In the genomic region with DNA sequence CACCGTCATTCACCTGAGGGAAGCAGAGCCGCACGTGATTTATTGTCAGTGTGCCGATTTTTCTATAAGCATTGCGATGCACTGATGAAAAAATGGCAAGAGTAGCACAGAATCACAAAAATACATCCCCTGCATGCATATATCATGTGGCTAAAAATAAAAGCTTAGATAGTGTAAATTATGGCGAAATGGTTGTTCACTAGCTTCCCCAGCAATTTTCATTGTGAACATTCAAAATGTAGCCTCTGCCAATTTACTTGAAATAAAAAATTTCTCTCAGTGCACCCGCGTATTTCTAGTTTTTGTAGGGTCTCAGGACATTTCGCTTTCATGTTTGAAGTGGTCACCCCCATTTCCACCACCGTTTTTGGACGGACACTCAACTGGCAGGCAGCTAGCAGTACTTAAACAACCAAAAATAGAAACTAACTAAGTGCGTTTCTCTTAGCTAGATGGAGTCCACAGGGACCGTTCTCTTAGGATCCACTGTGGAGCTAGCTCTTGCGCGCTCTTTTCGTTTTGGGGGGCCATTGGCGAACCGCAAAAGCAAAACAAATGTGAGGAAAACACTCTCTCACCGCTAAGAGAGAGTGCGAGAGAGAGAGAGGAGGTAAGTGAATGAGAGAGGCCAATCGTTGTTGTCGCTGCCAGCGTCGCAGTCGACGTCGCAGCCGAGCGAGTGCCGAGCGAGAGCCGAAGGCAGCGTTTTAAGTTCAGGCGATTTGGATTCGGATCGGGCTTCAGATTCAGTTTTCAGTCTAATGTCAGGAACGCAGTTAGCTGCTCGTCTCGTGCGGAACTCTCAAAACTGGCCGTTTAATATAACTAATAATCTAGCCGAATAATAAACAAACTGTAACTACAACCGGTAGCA, we compare ENCODE assay signal across 1 fruit fly cellular context.
A peak's percentile ranks its signal among the peaks of the same experiment; 100 is the strongest.
TF ChIP-seq lines count a peak whose summit lies in the region.

No protein-coding gene starts in this region.

TF ChIP-seq in whole organism, embryonic, 481 proteins besides CTCF, POLR2A, EP300 and RAD21 (continued from another document):
- TF ChIP-seq vvl (GFP tag; IDR thresholded peaks at IDR 0.05; lab: Robert Waterston, UW) (peak; percentile 32; the same call in 1 of the 2 replicates), CG3847 (GFP tag; IDR thresholded peaks at IDR 0.05; lab: Robert Waterston, UW) (no peak), CG31441 (GFP tag; IDR thresholded peaks at IDR 0.05; lab: Robert Waterston, UW) (peak; percentile 71), CG7963 (GFP tag; IDR thresholded peaks at IDR 0.05; lab: Robert Waterston, UW; ENCODE audit: partially characterized antibody) (no peak), Jarid2 (GFP tag; optimal IDR thresholded peaks at IDR 0.05; lab: Kevin White, UChicago) (peak; percentile 95), CG8281 (tag; optimal IDR thresholded peaks at IDR 0.05; lab: Kevin White, UChicago) (no peak), caup (GFP tag; optimal IDR thresholded peaks at IDR 0.05; lab: Kevin White, UChicago; ENCODE audit: severe bottlenecking) (peak; percentile 23), Drgx (GFP tag; IDR thresholded peaks at IDR 0.05; lab: Robert Waterston, UW) (no peak), CG13123 (GFP tag; optimal IDR thresholded peaks at IDR 0.05; lab: Kevin White, UChicago) (peak; percentile 11), NK7.1 (GFP tag; optimal IDR thresholded peaks at IDR 0.05; lab: Kevin White, UChicago) (no peak), CG10654 (GFP tag; optimal IDR thresholded peaks at IDR 0.05; lab: Kevin White, UChicago) (peak; percentile 17), CG10209 (GFP tag; optimal IDR thresholded peaks at IDR 0.05; lab: Kevin White, UChicago) (peak; percentile 38), pita (GFP tag; optimal IDR thresholded peaks at IDR 0.05; lab: Kevin White, UChicago) (no peak), bigmax (GFP tag; optimal IDR thresholded peaks at IDR 0.05; lab: Kevin White, UChicago) (no peak), Bdp1 (GFP tag; optimal IDR thresholded peaks at IDR 0.05; lab: Kevin White, UChicago) (no peak), CG2120 (GFP tag; optimal IDR thresholded peaks at IDR 0.05; lab: Kevin White, UChicago) (peak; percentile 48), Mes4 (GFP tag; optimal IDR thresholded peaks at IDR 0.05; lab: Kevin White, UChicago) (peak; percentile 25), Stat92E (GFP tag; optimal IDR thresholded peaks at IDR 0.05; lab: Kevin White, UChicago) (peak in 1 of 3 experiments; percentile 5), Max (GFP tag; optimal IDR thresholded peaks at IDR 0.05; lab: Kevin White, UChicago) (peak; percentile 15), pnt (GFP tag; optimal IDR thresholded peaks at IDR 0.05; lab: Kevin White, UChicago) (peak; percentile 34), CG11695 (GFP tag; IDR thresholded peaks at IDR 0.05; lab: Robert Waterston, UW) (peak; percentile 50; the same call in 2 of the 3 replicates), CG8924 (tag; optimal IDR thresholded peaks at IDR 0.05; lab: Kevin White, UChicago) (peak; percentile 37), Usf (GFP tag; optimal IDR thresholded peaks at IDR 0.05; lab: Kevin White, UChicago) (no peak), Hr39 (optimal IDR thresholded peaks at IDR 0.05; lab: Kevin White, UChicago) (no peak), CG9817 (tag; optimal IDR thresholded peaks at IDR 0.05; lab: Kevin White, UChicago) (peak; percentile 25), dan (GFP tag; IDR thresholded peaks at IDR 0.05; lab: Robert Waterston, UW) (no peak), scrt (GFP tag; optimal IDR thresholded peaks at IDR 0.05; lab: Kevin White, UChicago) (no peak), YL-1 (GFP tag; optimal IDR thresholded peaks at IDR 0.05; lab: Kevin White, UChicago) (no peak), PHDP (tag; optimal IDR thresholded peaks at IDR 0.05; lab: Kevin White, UChicago) (peak; percentile 46), ftz-f1 (GFP tag; optimal IDR thresholded peaks at IDR 0.05; lab: Kevin White, UChicago) (no peak), sd (tag; optimal IDR thresholded peaks at IDR 0.05; lab: Kevin White, UChicago) (no peak), C15 (GFP tag; IDR thresholded peaks at IDR 0.05; lab: Robert Waterston, UW) (no peak), CG33557 (GFP tag; optimal IDR thresholded peaks at IDR 0.05; lab: Kevin White, UChicago) (no peak), CG13624 (GFP tag; optimal IDR thresholded peaks at IDR 0.05; lab: Kevin White, UChicago) (peak; percentile 9), Lim3 (GFP tag; IDR thresholded peaks at IDR 0.05; lab: Robert Waterston, UW) (no peak), crc (GFP tag; optimal IDR thresholded peaks at IDR 0.05; lab: Kevin White, UChicago) (peak; percentile 36), grau (tag; optimal IDR thresholded peaks at IDR 0.05; lab: Kevin White, UChicago) (peak; percentile 57), ewg (GFP tag; optimal IDR thresholded peaks at IDR 0.05; lab: Kevin White, UChicago) (peak; percentile 21), vnd (GFP tag; IDR thresholded peaks at IDR 0.05; lab: Robert Waterston, UW; ENCODE audit: partially characterized antibody) (no peak), Abd-B (GFP tag; optimal IDR thresholded peaks at IDR 0.05; lab: Kevin White, UChicago) (peak; percentile 32), CG31365 (tag; optimal IDR thresholded peaks at IDR 0.05; lab: Kevin White, UChicago) (no peak), H2.0 (GFP tag; IDR thresholded peaks at IDR 0.05; lab: Robert Waterston, UW) (0 out of 2 replicates have a peak, but pooled peaks have one; percentile 6), CG1603 (tag; optimal IDR thresholded peaks at IDR 0.05; lab: Kevin White, UChicago) (peak; percentile 64), CG3281 (GFP tag; optimal IDR thresholded peaks at IDR 0.05; lab: Kevin White, UChicago) (peak; percentile 36), odd (GFP tag; optimal IDR thresholded peaks at IDR 0.05; lab: Kevin White, UChicago) (peak; percentile 24), slp2 (GFP tag; optimal IDR thresholded peaks at IDR 0.05; lab: Kevin White, UChicago) (peak; percentile 32)
